Fruit fly (Drosophila melanogaster): ENCODE measurements around the gene Dysb.

- no peak for TF ChIP-seq CG6272 (GFP tag; IDR thresholded peaks at IDR 0.05)
- TF ChIP-seq row (GFP tag; IDR thresholded peaks at IDR 0.05) = no peak
- TF ChIP-seq Dp (GFP tag; optimal IDR thresholded peaks at IDR 0.05) = no peak
- TF ChIP-seq Dad (GFP tag; optimal IDR thresholded peaks at IDR 0.05) = no peak
- TF ChIP-seq insv (GFP tag; optimal IDR thresholded peaks at IDR 0.05) = peak in 1 of 2 experiments; percentile 88
- TF ChIP-seq toy (GFP tag; IDR thresholded peaks at IDR 0.05) = no peak
- TF ChIP-seq cg (GFP tag; optimal IDR thresholded peaks at IDR 0.05) = peak; percentile 73
- TF ChIP-seq CG12391 (tag; optimal IDR thresholded peaks at IDR 0.05) = no peak
- no peak for TF ChIP-seq HLH3B (GFP tag; IDR thresholded peaks at IDR 0.05)
- TF ChIP-seq BEAF-32 (GFP tag; optimal IDR thresholded peaks at IDR 0.05) = no peak
Measured at dm6 chr3L:18841269-18841668, 26.3 kb upstream of the Dysb start.
